Fruit fly (Drosophila melanogaster) whole organism, embryonic: Measurements from ENCODE around the gene tho2.
A peak's percentile ranks its signal among the peaks of the same experiment; 100 is the strongest.

Experiments used
- Abd-B ChIP-seq: fragments of 200-800 bp; sonication (Bioruptor generic); optimal IDR thresholded peaks from 2 replicates; lab custom pipeline; 2018; ENCODE audit warnings: missing biosample characterization, mild to moderate bottlenecking, missing genetic modification characterization, moderate library complexity
- Bdp1 ChIP-seq: fragments of 200-800 bp; sonication (Bioruptor generic); optimal IDR thresholded peaks from 3 replicates; lab custom pipeline; 2016; ENCODE audit warnings: missing biosample characterization, missing genetic modification characterization
- Bgb ChIP-seq: fragments of 200-800 bp; sonication (Bioruptor generic); IDR thresholded peaks from 2 replicates; pipeline ENCODE4 v1.3.6; 2022; ENCODE audit warnings: missing biosample characterization, missing genetic modification characterization; ENCODE audit not compliant: partially characterized antibody
- CG10321 ChIP-seq: fragments of 200-800 bp; sonication (Bioruptor generic); IDR thresholded peaks from 2 replicates; pipeline ENCODE4 v1.3.6; 2022; ENCODE audit warnings: missing biosample characterization, missing genetic modification characterization
- CG12659 ChIP-seq: fragments of 200-800 bp; sonication (Bioruptor generic); optimal IDR thresholded peaks from 3 replicates; lab custom pipeline; 2017; ENCODE audit warnings: mild to moderate bottlenecking, missing biosample characterization, missing genetic modification reagents, missing genetic modification characterization
- CG13123 ChIP-seq: fragments of 200-800 bp; sonication (Bioruptor generic); optimal IDR thresholded peaks from 2 replicates; lab custom pipeline; 2016; ENCODE audit warnings: missing biosample characterization, missing genetic modification characterization
- CG16813 ChIP-seq: fragments of 200-800 bp; sonication (Bioruptor generic); IDR thresholded peaks from 3 replicates; pipeline ENCODE4 v1.3.6; 2022; ENCODE audit warnings: missing biosample characterization, missing genetic modification characterization; ENCODE audit not compliant: partially characterized antibody
- CG18262 ChIP-seq: fragments of 200-800 bp; optimal IDR thresholded peaks from 3 replicates; lab custom pipeline; 2019; ENCODE audit warnings: missing biosample characterization, mild to moderate bottlenecking, missing genetic modification characterization, moderate library complexity
- CG18619 ChIP-seq: fragments of 200-800 bp; sonication (Bioruptor generic); optimal IDR thresholded peaks from 3 replicates; lab custom pipeline; 2017; ENCODE audit warnings: missing biosample characterization, mild to moderate bottlenecking, missing genetic modification characterization
- CG2202 ChIP-seq: fragments of 200-800 bp; sonication (Bioruptor generic); optimal IDR thresholded peaks from 2 replicates; lab custom pipeline; 2018; ENCODE audit warnings: missing biosample characterization, mild to moderate bottlenecking, missing genetic modification characterization
- CG31365 ChIP-seq: fragments of 200-800 bp; sonication (Bioruptor generic); optimal IDR thresholded peaks from 2 replicates; lab custom pipeline; 2018; ENCODE audit warnings: missing biosample characterization, mild to moderate bottlenecking, missing genetic modification characterization
- CG4328 ChIP-seq: fragments of 200-800 bp; sonication (Bioruptor generic); optimal IDR thresholded peaks from 3 replicates; lab custom pipeline; 2017; ENCODE audit warnings: missing biosample characterization, missing genetic modification reagents, missing genetic modification characterization
- CG5180 ChIP-seq: fragments of 200-800 bp; sonication (Bioruptor generic); optimal IDR thresholded peaks from 3 replicates; lab custom pipeline; 2017; ENCODE audit warnings: missing biosample characterization, missing genetic modification characterization, mild to moderate bottlenecking, moderate library complexity, missing genetic modification reagents
- CG6683 ChIP-seq: fragments of 200-800 bp; sonication (Bioruptor generic); optimal IDR thresholded peaks from 2 replicates; lab custom pipeline; 2017; ENCODE audit warnings: missing biosample characterization, mild to moderate bottlenecking, missing genetic modification characterization, missing genetic modification reagents
- CG6854 ChIP-seq: fragments of 200-800 bp; sonication (Bioruptor generic); optimal IDR thresholded peaks from 3 replicates; lab custom pipeline; 2017; ENCODE audit warnings: missing biosample characterization, mild to moderate bottlenecking, missing genetic modification characterization
- CG9215 ChIP-seq: fragments of 200-800 bp; sonication (Bioruptor generic); IDR thresholded peaks from 2 replicates; pipeline ENCODE4 v1.3.6; 2022; ENCODE audit warnings: missing biosample characterization, missing genetic modification characterization
- Camta ChIP-seq: fragments of 200-800 bp; sonication (Bioruptor generic); optimal IDR thresholded peaks from 2 replicates; lab custom pipeline; 2016; ENCODE audit warnings: missing biosample characterization, missing genetic modification characterization
- Deaf1 ChIP-seq: fragments of 200-800 bp; optimal IDR thresholded peaks from 3 replicates; lab custom pipeline; 2019; ENCODE audit warnings: missing biosample characterization, mild to moderate bottlenecking, missing genetic modification characterization, moderate library complexity
- Dip2 ChIP-seq: fragments of 200-800 bp; sonication (Bioruptor generic); IDR thresholded peaks from 2 replicates; pipeline ENCODE4 v1.3.6; 2022; ENCODE audit warnings: missing biosample characterization, missing genetic modification characterization
- Dll ChIP-seq: fragments of 200-800 bp; sonication (Bioruptor generic); IDR thresholded peaks from 4 replicates; pipeline ENCODE4 v1.3.6; 2022; ENCODE audit warnings: missing biosample characterization, missing genetic modification characterization; ENCODE audit not compliant: partially characterized antibody
- H2.0 ChIP-seq: fragments of 200-800 bp; sonication (Bioruptor generic); IDR thresholded peaks from 2 replicates; pipeline ENCODE4 v1.3.6; 2022; ENCODE audit warnings: missing biosample characterization, missing genetic modification characterization
- Hmr ChIP-seq: fragments of 200-800 bp; sonication (Bioruptor generic); optimal IDR thresholded peaks from 3 replicates; lab custom pipeline; 2017; ENCODE audit warnings: mild to moderate bottlenecking, missing biosample characterization, missing genetic modification reagents, missing genetic modification characterization
- Hr39 ChIP-seq: fragments of >200 bp; optimal IDR thresholded peaks from 2 replicates; lab custom pipeline; 2017
- MESR4 ChIP-seq: fragments of 200-800 bp; sonication (Bioruptor generic); optimal IDR thresholded peaks from 2 replicates; lab custom pipeline; 2018; ENCODE audit warnings: missing biosample characterization, mild to moderate bottlenecking, missing genetic modification characterization, moderate library complexity
- NC2β ChIP-seq: fragments of 200-800 bp; sonication (Bioruptor generic); optimal IDR thresholded peaks from 2 replicates; lab custom pipeline; 2016; ENCODE audit warnings: missing biosample characterization, missing genetic modification characterization
- Poxn ChIP-seq: fragments of 200-800 bp; sonication (Bioruptor generic); IDR thresholded peaks from 2 replicates; pipeline ENCODE4 v1.3.6; 2022; ENCODE audit warnings: missing biosample characterization, missing genetic modification characterization
- Rfx ChIP-seq: fragments of 200-800 bp; sonication (Bioruptor generic); IDR thresholded peaks from 2 replicates; pipeline ENCODE4 v1.3.6; 2022; ENCODE audit warnings: missing biosample characterization, missing genetic modification characterization
- Scr ChIP-seq: fragments of 200-800 bp; sonication (Bioruptor generic); IDR thresholded peaks from 2 replicates; pipeline ENCODE4 v1.3.6; 2022; ENCODE audit warnings: missing biosample characterization, missing genetic modification characterization; ENCODE audit not compliant: partially characterized antibody
- Sry-δ ChIP-seq: fragments of 200-800 bp; sonication (Bioruptor generic); optimal IDR thresholded peaks from 2 replicates; lab custom pipeline; 2016; ENCODE audit warnings: missing biosample characterization, missing genetic modification characterization
- Ssrp ChIP-seq: fragments of 200-800 bp; sonication (Bioruptor generic); optimal IDR thresholded peaks from 2 replicates; lab custom pipeline; 2018; ENCODE audit warnings: missing biosample characterization, mild to moderate bottlenecking, missing genetic modification characterization, moderate library complexity
- TFAM ChIP-seq: fragments of 200-800 bp; sonication (Bioruptor generic); optimal IDR thresholded peaks from 2 replicates; lab custom pipeline; 2017; ENCODE audit warnings: missing biosample characterization, missing genetic modification characterization, inconsistent platforms
- aop ChIP-seq: fragments of 200-800 bp; sonication (Bioruptor generic); IDR thresholded peaks from 2 replicates; pipeline ENCODE4 v1.3.6; 2022; ENCODE audit warnings: missing biosample characterization, missing genetic modification characterization
- cas ChIP-seq: fragments of 200-800 bp; sonication (Bioruptor generic); IDR thresholded peaks from 2 replicates; pipeline ENCODE4 v1.3.6; 2022; ENCODE audit warnings: missing biosample characterization, missing genetic modification characterization
- cg ChIP-seq: fragments of 200-800 bp; sonication (Bioruptor generic); optimal IDR thresholded peaks from 3 replicates; lab custom pipeline; 2019; ENCODE audit warnings: missing biosample characterization, mild to moderate bottlenecking, missing genetic modification characterization, moderate library complexity
- crc ChIP-seq: fragments of 200-800 bp; sonication (Bioruptor generic); optimal IDR thresholded peaks from 2 replicates; lab custom pipeline; 2016; ENCODE audit warnings: missing biosample characterization, missing genetic modification characterization
- da ChIP-seq: fragments of 200-800 bp; sonication (Bioruptor generic); optimal IDR thresholded peaks from 2 replicates; lab custom pipeline; 2016; ENCODE audit warnings: missing biosample characterization, missing genetic modification characterization
- fd96Cb ChIP-seq: fragments of 200-800 bp; sonication (Bioruptor generic); optimal IDR thresholded peaks from 2 replicates; lab custom pipeline; 2018; ENCODE audit warnings: missing biosample characterization, mild to moderate bottlenecking, missing genetic modification characterization, moderate library complexity
- jumu ChIP-seq: fragments of 200-800 bp; sonication (Bioruptor generic); optimal IDR thresholded peaks from 3 replicates; lab custom pipeline; 2016; ENCODE audit warnings: missing biosample characterization, missing genetic modification characterization
- kah ChIP-seq: fragments of 200-800 bp; sonication (Bioruptor generic); optimal IDR thresholded peaks from 2 replicates; lab custom pipeline; 2018; ENCODE audit warnings: missing biosample characterization, mild to moderate bottlenecking, missing genetic modification characterization
- lov ChIP-seq, 2 experiments: fragments of 200-800 bp in 1 of 2; fragments of >200 bp in 1 of 2; sonication (Bioruptor generic) in 1 of 2; IDR thresholded peaks in 1 of 2; optimal IDR thresholded peaks in 1 of 2; 2 replicates in 1 of 2; 3 replicates in 1 of 2; pipeline versions ENCODE4 v1.3.6 to Lab custom; 2017 to 2022; ENCODE audit warnings: missing biosample characterization in 1 of 2, missing genetic modification characterization in 1 of 2
- org-1 ChIP-seq: fragments of 200-800 bp; sonication (Bioruptor generic); optimal IDR thresholded peaks from 2 replicates; lab custom pipeline; 2017; ENCODE audit warnings: missing biosample characterization, missing genetic modification characterization
- p53 ChIP-seq: fragments of 200-800 bp; sonication (Bioruptor generic); optimal IDR thresholded peaks from 2 replicates; lab custom pipeline; 2016; ENCODE audit warnings: missing biosample characterization, missing genetic modification characterization
- ranshi ChIP-seq: fragments of 200-800 bp; sonication (Bioruptor generic); IDR thresholded peaks from 2 replicates; pipeline ENCODE4 v1.3.6; 2022; ENCODE audit warnings: missing biosample characterization, missing genetic modification characterization
- shn ChIP-seq: fragments of 200-800 bp; sonication (Bioruptor generic); optimal IDR thresholded peaks from 3 replicates; lab custom pipeline; 2016; ENCODE audit warnings: missing biosample characterization, missing genetic modification characterization
- stwl ChIP-seq: fragments of 200-800 bp; sonication (Bioruptor generic); optimal IDR thresholded peaks from 3 replicates; lab custom pipeline; 2018; ENCODE audit warnings: missing biosample characterization, mild to moderate bottlenecking, missing genetic modification characterization, moderate library complexity
- tgo ChIP-seq: fragments of 200-800 bp; sonication (Bioruptor generic); IDR thresholded peaks from 3 replicates; pipeline ENCODE4 v1.3.6; 2022; ENCODE audit warnings: missing biosample characterization, missing genetic modification characterization
- tll ChIP-seq, 2 experiments: fragments of 200-800 bp in 1 of 2; fragments of >200 bp in 1 of 2; sonication (Bioruptor generic) in 1 of 2; optimal IDR thresholded peaks; 2 replicates each; lab custom pipeline; 2017 to 2019; ENCODE audit warnings: missing biosample characterization in 2 of 2, missing genetic modification characterization in 2 of 2, mild to moderate bottlenecking in 1 of 2, moderate library complexity in 1 of 2
- trh ChIP-seq: fragments of 200-800 bp; sonication (Bioruptor generic); optimal IDR thresholded peaks from 2 replicates; lab custom pipeline; 2016; ENCODE audit warnings: missing biosample characterization, missing genetic modification characterization
- tup ChIP-seq: fragments of 200-800 bp; sonication (Bioruptor generic); optimal IDR thresholded peaks from 2 replicates; lab custom pipeline; 2016; ENCODE audit warnings: missing biosample characterization, mild to moderate bottlenecking, missing genetic modification characterization, moderate library complexity
- twi ChIP-seq: fragments of 200-800 bp; optimal IDR thresholded peaks from 2 replicates; lab custom pipeline; 2019; ENCODE audit warnings: missing biosample characterization, mild to moderate bottlenecking, missing genetic modification characterization, moderate library complexity

tho2 gene

dm6 chr2L:2180120-2180539, 35.1 kb upstream of the tho2 start (continued):
- TF ChIP-seq CG18619 (GFP tag; lab: Kevin White, UChicago) (peak; percentile 74), tll (GFP tag; optimal IDR thresholded peaks at IDR 0.05; lab: Kevin White, UChicago) (peak in 1 of 2 experiments; percentile 31), CG31365 (tag; lab: Kevin White, UChicago) (peak; percentile 63), twi (peak; percentile 68), tup (GFP tag; lab: Kevin White, UChicago) (peak; percentile 68), Dip2 (0 out of 2 replicates have a peak, but pooled peaks have one; percentile 19), Poxn (GFP tag; lab: Robert Waterston, UW) (0 out of 2 replicates have a peak, but pooled peaks have one; percentile 7), jumu (peak; percentile 75), trh (GFP tag; lab: Kevin White, UChicago) (peak; percentile 72), CG6854 (GFP tag; lab: Kevin White, UChicago) (peak; percentile 79), Hr39 (lab: Kevin White, UChicago) (no peak), kah (GFP tag; lab: Kevin White, UChicago) (peak; percentile 87), org-1 (GFP tag; lab: Kevin White, UChicago) (peak; percentile 76), fd96Cb (peak; percentile 94), CG6683 (GFP tag; lab: Kevin White, UChicago) (peak; percentile 60), CG12659 (GFP tag; lab: Kevin White, UChicago) (peak; percentile 72), CG4328 (GFP tag; lab: Kevin White, UChicago) (peak; percentile 55), Deaf1 (tag; lab: Kevin White, UChicago) (peak; percentile 73), Sry-δ (peak; percentile 35), cg (GFP tag; lab: Kevin White, UChicago) (no peak), NC2β (GFP tag; lab: Kevin White, UChicago) (peak; percentile 79), Abd-B (GFP tag; lab: Kevin White, UChicago) (peak; percentile 85), Bgb (GFP tag; lab: Robert Waterston, UW) (no peak), ranshi (GFP tag; lab: Robert Waterston, UW) (peak; percentile 91), CG2202 (tag; lab: Kevin White, UChicago) (peak; percentile 82), Bdp1 (GFP tag; lab: Kevin White, UChicago) (peak; percentile 61), tgo (GFP tag; lab: Robert Waterston, UW) (peak; percentile 90), crc (GFP tag; lab: Kevin White, UChicago) (peak; percentile 40), p53 (GFP tag; lab: Kevin White, UChicago) (peak; percentile 22), cas (peak; percentile 37; the same call in 1 of the 2 replicates), da (GFP tag; lab: Kevin White, UChicago) (peak; percentile 51), H2.0 (GFP tag; lab: Robert Waterston, UW) (peak; percentile 87), CG10321 (GFP tag; lab: Robert Waterston, UW) (peak; percentile 42; the same call in 1 of the 2 replicates), CG9215 (GFP tag; lab: Robert Waterston, UW) (peak; percentile 66), Rfx (GFP tag; lab: Robert Waterston, UW) (peak; percentile 88), Hmr (GFP tag; lab: Kevin White, UChicago) (peak; percentile 82), lov (optimal IDR thresholded peaks at IDR 0.05; lab: Kevin White, UChicago) (no peak), lov (GFP tag; IDR thresholded peaks at IDR 0.05; lab: Robert Waterston, UW) (peak; percentile 89), Ssrp (tag; lab: Kevin White, UChicago) (peak; percentile 93), aop (GFP tag; lab: Robert Waterston, UW) (peak; percentile 93), Dll (no peak), stwl (tag; lab: Kevin White, UChicago) (no peak), TFAM (peak; percentile 75), Camta (peak; percentile 81), shn (GFP tag; lab: Kevin White, UChicago) (no peak), CG18262 (tag; lab: Kevin White, UChicago) (peak; percentile 93), CG16813 (GFP tag; lab: Robert Waterston, UW) (no peak), CG13123 (peak; percentile 75), CG5180 (GFP tag; lab: Kevin White, UChicago) (peak; percentile 78), Scr (GFP tag; lab: Robert Waterston, UW) (no peak), MESR4 (GFP tag; lab: Kevin White, UChicago) (peak; percentile 43)
